Worm (Caenorhabditis elegans): ENCODE results near the gene acr-25.

DNA sequence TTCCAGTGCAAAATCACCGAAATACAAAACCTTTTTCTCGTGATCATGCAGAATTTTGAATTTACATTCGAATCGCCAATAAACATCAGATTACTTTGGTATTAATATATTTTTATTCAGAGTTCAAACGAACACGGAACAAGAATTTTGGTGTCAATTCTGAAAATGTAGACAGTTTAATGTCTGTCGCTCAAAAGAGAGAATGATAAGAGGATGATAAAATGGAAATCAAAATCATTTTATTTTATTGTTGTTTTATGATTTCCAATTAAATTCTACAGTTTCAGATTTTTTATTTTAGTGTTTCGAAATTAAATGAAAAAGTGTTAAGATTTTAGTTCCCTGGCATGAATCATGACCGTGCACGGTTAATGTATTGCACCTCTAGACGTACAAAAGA, 31.7 kb upstream of the acr-25 start:
- no peak for TF ChIP-seq nhr-76 (tag; optimal IDR thresholded peaks at IDR 0.05)
- no peak for TF ChIP-seq madf-5 (GFP tag; IDR thresholded peaks at IDR 0.05)
